Worm (Caenorhabditis elegans) whole organism, young adult: ENCODE results near the gene F40E10.5.

Experiments used
- B0019.2 ChIP-seq: fragments of 200-800 bp; sonication (Bioruptor generic); conservative IDR thresholded peaks from 2 replicates; pipeline ENCODE4 v1.3.6; 2022; ENCODE audit warnings: missing genetic modification reagents, missing genetic modification characterization, missing compliant biosample characterization
- B0035.1 ChIP-seq: sonication (generic microtip); optimal IDR thresholded peaks from 2 replicates; lab custom pipeline; 2016; ENCODE audit warnings: missing genetic modification characterization, mild to moderate bottlenecking, missing compliant biosample characterization, missing genotype, missing genetic modification reagents
- B0261.1 ChIP-seq: sonication (generic microtip); optimal IDR thresholded peaks from 2 replicates; lab custom pipeline; 2016; ENCODE audit warnings: mild to moderate bottlenecking, missing genetic modification characterization, moderate library complexity, missing compliant biosample characterization
- D2030.7 ChIP-seq: fragments of 200-800 bp; sonication (Bioruptor generic); IDR thresholded peaks from 2 replicates; pipeline ENCODE4 v1.3.6; 2022; ENCODE audit warnings: missing genetic modification reagents, missing genetic modification characterization, missing compliant biosample characterization
- F37B4.10 ChIP-seq: fragments of 200-800 bp; sonication (Bioruptor generic); IDR thresholded peaks from 2 replicates; pipeline ENCODE4 v1.3.6; 2022; ENCODE audit warnings: missing genetic modification characterization, missing compliant biosample characterization
- F39B2.1 ChIP-seq: fragments of 200-800 bp; sonication (Bioruptor generic); IDR thresholded peaks from 2 replicates; pipeline ENCODE4 v1.3.6; 2022; ENCODE audit warnings: missing genetic modification reagents, missing genetic modification characterization, missing compliant biosample characterization
- F52B5.7 ChIP-seq: sonication (generic microtip); optimal IDR thresholded peaks from 2 replicates; lab custom pipeline; 2016; ENCODE audit warnings: mild to moderate bottlenecking, missing genetic modification characterization, missing compliant biosample characterization
- Y79H2A.3 ChIP-seq: fragments of 200-800 bp; sonication (Bioruptor generic); conservative IDR thresholded peaks from 2 replicates; pipeline ENCODE4 v1.3.6; 2022; ENCODE audit warnings: missing genetic modification reagents, missing genetic modification characterization, missing compliant biosample characterization
- Y95B8A.8 ChIP-seq: fragments of 200-800 bp; sonication (Bioruptor generic); IDR thresholded peaks from 2 replicates; pipeline ENCODE4 v1.3.6; 2022; ENCODE audit warnings: missing genetic modification reagents, missing genetic modification characterization, missing compliant biosample characterization
- ZK185.1 ChIP-seq: sonication (generic microtip); optimal IDR thresholded peaks from 2 replicates; lab custom pipeline; 2016; ENCODE audit warnings: mild to moderate bottlenecking, missing genetic modification characterization, missing compliant biosample characterization; ENCODE audit not compliant: poor library complexity, severe bottlenecking
- akir-1 ChIP-seq: fragments of 200-800 bp; sonication (Bioruptor generic); optimal IDR thresholded peaks from 2 replicates; lab custom pipeline; 2018; ENCODE audit warnings: mild to moderate bottlenecking, missing genetic modification characterization, moderate library complexity, missing compliant biosample characterization
- aptf-2 ChIP-seq: fragments of 200-800 bp; sonication (Bioruptor generic); conservative IDR thresholded peaks from 2 replicates; pipeline ENCODE4 v1.3.6; 2022; ENCODE audit warnings: missing genetic modification reagents, missing genetic modification characterization, missing compliant biosample characterization
- aptf-3 ChIP-seq: fragments of 200-800 bp; sonication (Bioruptor generic); IDR thresholded peaks from 2 replicates; pipeline ENCODE4 v1.3.6; 2022; ENCODE audit warnings: missing genetic modification characterization, missing compliant biosample characterization
- athp-1 ChIP-seq: sonication (generic microtip); optimal IDR thresholded peaks from 2 replicates; lab custom pipeline; 2017; ENCODE audit warnings: mild to moderate bottlenecking, missing genetic modification characterization, missing compliant biosample characterization
- attf-6 ChIP-seq: fragments of 200-800 bp; sonication (Bioruptor generic); IDR thresholded peaks from 2 replicates; pipeline ENCODE4 v1.3.6; 2022; ENCODE audit warnings: missing genetic modification reagents, missing genetic modification characterization, missing compliant biosample characterization
- cebp-2 ChIP-seq: fragments of 200-800 bp; sonication (Bioruptor generic); IDR thresholded peaks from 2 replicates; pipeline ENCODE4 v1.3.6; 2022; ENCODE audit warnings: missing genetic modification characterization, missing compliant biosample characterization
- ceh-58 ChIP-seq: fragments of 200-800 bp; sonication (Bioruptor generic); IDR thresholded peaks from 2 replicates; pipeline ENCODE4 v1.3.6; 2022; ENCODE audit warnings: missing genetic modification characterization, missing compliant biosample characterization
- ceh-91 ChIP-seq: fragments of 200-800 bp; sonication (Bioruptor generic); IDR thresholded peaks from 2 replicates; pipeline ENCODE4 v1.3.6; 2022; ENCODE audit warnings: missing genetic modification reagents, missing genetic modification characterization, missing compliant biosample characterization
- efl-1 ChIP-seq: fragments of 150-350 bp; optimal IDR thresholded peaks from 2 replicates; lab custom pipeline; 2014; ENCODE audit warnings: missing biosample characterization, missing genetic modification reagents, missing genetic modification characterization
- egl-44 ChIP-seq: fragments of 200-800 bp; sonication (Bioruptor generic); IDR thresholded peaks from 2 replicates; pipeline ENCODE4 v1.3.6; 2022; ENCODE audit warnings: missing genetic modification reagents, missing genetic modification characterization, missing compliant biosample characterization
- ekl-4 ChIP-seq: fragments of 200-800 bp; sonication (Bioruptor generic); IDR thresholded peaks from 2 replicates; pipeline ENCODE4 v1.3.6; 2022; ENCODE audit warnings: missing genetic modification reagents, missing genetic modification characterization, missing compliant biosample characterization
- ets-4 ChIP-seq: fragments of 200-800 bp; sonication (Bioruptor generic); optimal IDR thresholded peaks from 2 replicates; lab custom pipeline; 2018; ENCODE audit warnings: mild to moderate bottlenecking, missing genetic modification characterization, missing compliant biosample characterization
- fkh-3 ChIP-seq: sonication (generic microtip); optimal IDR thresholded peaks from 2 replicates; lab custom pipeline; 2016; ENCODE audit warnings: mild to moderate bottlenecking, missing genetic modification characterization, missing compliant biosample characterization
- him-1 ChIP-seq: sonication (generic microtip); optimal IDR thresholded peaks from 2 replicates; lab custom pipeline; 2016; ENCODE audit warnings: missing genotype, missing genetic modification reagents, missing genetic modification characterization, missing compliant biosample characterization
- hlh-12 ChIP-seq: sonication (generic microtip); optimal IDR thresholded peaks from 2 replicates; lab custom pipeline; 2016; ENCODE audit warnings: missing genetic modification characterization, missing compliant biosample characterization
- hmg-1.2 ChIP-seq: fragments of 200-800 bp; sonication (Bioruptor generic); IDR thresholded peaks from 2 replicates; pipeline ENCODE4 v1.3.6; 2022; ENCODE audit warnings: missing genetic modification reagents, missing genetic modification characterization, missing compliant biosample characterization
- let-607 ChIP-seq, 2 experiments: fragments of 200-800 bp in 1 of 2; sonication (Bioruptor generic) in 1 of 2; sonication (generic microtip) in 1 of 2; optimal IDR thresholded peaks; 2 replicates each; lab custom pipeline; 2016 to 2018; ENCODE audit warnings: mild to moderate bottlenecking in 2 of 2, missing compliant biosample characterization in 2 of 2, missing genetic modification characterization in 2 of 2, moderate library complexity in 2 of 2, missing genotype in 1 of 2
- lin-26 ChIP-seq: fragments of 200-800 bp; sonication (Bioruptor generic); IDR thresholded peaks from 2 replicates; pipeline ENCODE4 v1.3.6; 2022; ENCODE audit warnings: missing genetic modification reagents, missing genetic modification characterization, missing compliant biosample characterization
- lin-54 ChIP-seq: fragments of 200-800 bp; sonication (Bioruptor generic); optimal IDR thresholded peaks from 2 replicates; lab custom pipeline; 2018; ENCODE audit warnings: mild to moderate bottlenecking, missing genetic modification characterization, missing compliant biosample characterization
- mxl-1 ChIP-seq: sonication (generic microtip); optimal IDR thresholded peaks from 2 replicates; lab custom pipeline; 2016; ENCODE audit warnings: missing genetic modification characterization, missing compliant biosample characterization
- nfya-2 ChIP-seq: fragments of 200-800 bp; sonication (Bioruptor generic); IDR thresholded peaks from 2 replicates; pipeline ENCODE4 v1.3.6; 2022; ENCODE audit warnings: missing genetic modification reagents, missing genetic modification characterization, missing compliant biosample characterization
- nhr-80 ChIP-seq: sonication (generic microtip); optimal IDR thresholded peaks from 2 replicates; lab custom pipeline; 2016; ENCODE audit warnings: missing genetic modification characterization, missing compliant biosample characterization
- pbrm-1 ChIP-seq: fragments of 200-800 bp; sonication (Bioruptor generic); IDR thresholded peaks from 2 replicates; pipeline ENCODE4 v1.3.6; 2022; ENCODE audit warnings: missing genetic modification reagents, missing genetic modification characterization, missing compliant biosample characterization
- rcor-1 ChIP-seq: fragments of 200-800 bp; sonication (Bioruptor generic); IDR thresholded peaks from 2 replicates; pipeline ENCODE4 v1.3.6; 2022; ENCODE audit warnings: missing genetic modification reagents, missing genetic modification characterization, missing compliant biosample characterization
- rec-8 ChIP-seq, 2 experiments: sonication (generic microtip); optimal IDR thresholded peaks; 2 replicates each; lab custom pipeline; 2016; ENCODE audit warnings: mild to moderate bottlenecking in 2 of 2, missing genetic modification characterization in 2 of 2, missing genetic modification reagents in 2 of 2, missing genotype in 2 of 2, missing biosample characterization in 1 of 2, missing compliant biosample characterization in 1 of 2, moderate library complexity in 1 of 2
- repo-1 ChIP-seq: sonication (generic microtip); optimal IDR thresholded peaks from 2 replicates; lab custom pipeline; 2017; ENCODE audit warnings: mild to moderate bottlenecking, missing genetic modification characterization, missing compliant biosample characterization
- rpc-1 ChIP-seq, 2 experiments: fragments of 150-350 bp in 1 of 2; sonication (generic microtip) in 1 of 2; optimal IDR thresholded peaks; 2 replicates each; lab custom pipeline; 2014 to 2018; ENCODE audit warnings: missing biosample characterization in 1 of 2, missing genetic modification characterization in 1 of 2, missing genetic modification reagents in 1 of 2, missing genotype in 1 of 2
- sdz-38 ChIP-seq: sonication (generic microtip); optimal IDR thresholded peaks from 2 replicates; lab custom pipeline; 2016; ENCODE audit warnings: missing genotype, missing genetic modification characterization, missing compliant biosample characterization
- snpc-4 ChIP-seq, 5 experiments: fragments of 150-350 bp in 1 of 5; sonication (generic microtip) in 4 of 5; optimal IDR thresholded peaks; 2 replicates each; lab custom pipeline; 2014 to 2018; ENCODE audit warnings: missing genetic modification characterization in 5 of 5, missing biosample characterization in 3 of 5, antibody characterized with exemption in 2 of 5, mild to moderate bottlenecking in 2 of 5, missing compliant biosample characterization in 2 of 5, missing genotype in 2 of 5, moderate library complexity in 2 of 5, missing genetic modification reagents in 1 of 5
- somi-1 ChIP-seq: fragments of 200-800 bp; sonication (Bioruptor generic); optimal IDR thresholded peaks from 2 replicates; lab custom pipeline; 2018; ENCODE audit warnings: mild to moderate bottlenecking, missing genetic modification characterization, missing compliant biosample characterization
- tbp1 ChIP-seq: fragments of 200-800 bp; sonication (Bioruptor generic); optimal IDR thresholded peaks from 2 replicates; lab custom pipeline; 2018; ENCODE audit warnings: mild to moderate bottlenecking, missing genetic modification characterization, missing compliant biosample characterization
- unc-130 ChIP-seq: sonication (generic microtip); optimal IDR thresholded peaks from 2 replicates; lab custom pipeline; 2016; ENCODE audit warnings: missing genetic modification reagents, missing genetic modification characterization, missing compliant biosample characterization
- xnd-1 ChIP-seq: sonication (generic microtip); optimal IDR thresholded peaks from 2 replicates; lab custom pipeline; 2016; ENCODE audit warnings: missing genotype, missing genetic modification reagents, missing genetic modification characterization, missing compliant biosample characterization
- zfh-2 ChIP-seq: fragments of 200-800 bp; sonication (Bioruptor generic); conservative IDR thresholded peaks from 2 replicates; pipeline ENCODE4 v1.3.6; 2022; ENCODE audit warnings: missing genetic modification reagents, missing genetic modification characterization, missing compliant biosample characterization
- zim-3 ChIP-seq: sonication (generic microtip); optimal IDR thresholded peaks from 2 replicates; lab custom pipeline; 2017; ENCODE audit warnings: mild to moderate bottlenecking, missing genetic modification characterization, moderate library complexity, missing compliant biosample characterization
- ztf-26 ChIP-seq: sonication (generic microtip); optimal IDR thresholded peaks from 2 replicates; lab custom pipeline; 2017; ENCODE audit warnings: missing genetic modification characterization, missing compliant biosample characterization

Gene F40E10.5

ce11 chrX:14664028-14664427, 37.6 kb upstream of the F40E10.5 start, which contains the start of gene C26G2.2:
Gene C26G2.2, plus strand, starts transcription at chrX:14664328.
- no peak for TF ChIP-seq efl-1 (GFP tag; lab: Kevin White, UChicago)
- no peak for TF ChIP-seq Y95B8A.8 (GFP tag; lab: Robert Waterston, UW)
- TF ChIP-seq Y79H2A.3 (GFP tag; lab: Robert Waterston, UW), result no peak
- no peak for TF ChIP-seq pbrm-1 (GFP tag; lab: Robert Waterston, UW)
- TF ChIP-seq ceh-58, result no peak
- no peak for TF ChIP-seq egl-44
- no peak for TF ChIP-seq rpc-1 (optimal IDR thresholded peaks at IDR 0.05; lab: Kevin White, UChicago)
- TF ChIP-seq rpc-1 (tag; optimal IDR thresholded peaks at IDR 0.05; lab: Kevin White, UChicago), result no peak
- no peak for TF ChIP-seq F37B4.10 (GFP tag; lab: Robert Waterston, UW)
- TF ChIP-seq aptf-2 (GFP tag; lab: Robert Waterston, UW), result no peak
- no peak for TF ChIP-seq akir-1 (GFP tag; lab: Kevin White, UChicago)
- no peak for TF ChIP-seq him-1 (tag; lab: Kevin White, UChicago)
- TF ChIP-seq D2030.7 (GFP tag; lab: Robert Waterston, UW), result no peak
- no peak for TF ChIP-seq ZK185.1
- no peak for TF ChIP-seq sdz-38
- TF ChIP-seq B0035.1 (tag; lab: Kevin White, UChicago), result no peak
- TF ChIP-seq ekl-4 (GFP tag; lab: Robert Waterston, UW), result no peak
- no peak for TF ChIP-seq hlh-12 (tag; lab: Kevin White, UChicago)

- TF ChIP-seq him-1 (tag; lab: Kevin White, UChicago) (no peak), B0261.1 (tag; lab: Kevin White, UChicago) (no peak)
Measured at ce11 chrX:14671300-14671699, 30.3 kb upstream of the F40E10.5 start.

ce11 chrX:14674028-14674427, 27.6 kb upstream of the F40E10.5 start, which contains the start of gene slt-1:
Gene slt-1, plus strand, starts transcription at chrX:14674328.
- TF ChIP-seq zim-3 (no peak), ets-4 (GFP tag; lab: Kevin White, UChicago) (no peak), hmg-1.2 (GFP tag; lab: Robert Waterston, UW) (no peak), zfh-2 (no peak), snpc-4 (GFP tag; optimal IDR thresholded peaks at IDR 0.05; lab: Kevin White, UChicago) (no peak), snpc-4 (tag; optimal IDR thresholded peaks at IDR 0.05; lab: Kevin White, UChicago) (no peak), ztf-26 (tag; lab: Kevin White, UChicago) (no peak), aptf-2 (GFP tag; lab: Robert Waterston, UW) (no peak), repo-1 (no peak), F52B5.7 (tag; lab: Kevin White, UChicago) (no peak), attf-6 (GFP tag; lab: Robert Waterston, UW) (no peak), unc-130 (no peak), B0019.2 (GFP tag; lab: Robert Waterston, UW) (no peak), nfya-2 (no peak), nhr-80 (no peak), aptf-3 (GFP tag; lab: Robert Waterston, UW) (no peak)

- TF ChIP-seq let-607 (tag; optimal IDR thresholded peaks at IDR 0.05; lab: Kevin White, UChicago) (peak in 1 of 2 experiments; percentile 17), fkh-3 (tag; lab: Kevin White, UChicago) (no peak), F39B2.1 (GFP tag; lab: Robert Waterston, UW) (no peak), xnd-1 (tag; lab: Kevin White, UChicago) (no peak), mxl-1 (tag; lab: Kevin White, UChicago) (no peak), cebp-2 (no peak), lin-26 (GFP tag; lab: Robert Waterston, UW) (peak; percentile 80), ceh-91 (GFP tag; lab: Robert Waterston, UW) (no peak), efl-1 (GFP tag; lab: Kevin White, UChicago) (peak; percentile 10), somi-1 (GFP tag; lab: Kevin White, UChicago) (no peak), tbp1 (peak; percentile 89), rec-8 (tag; optimal IDR thresholded peaks at IDR 0.05; lab: Kevin White, UChicago) (peak in 1 of 2 experiments; percentile 49), rcor-1 (GFP tag; lab: Robert Waterston, UW) (peak; percentile 8; the same call in 1 of the 2 replicates), athp-1 (no peak), lin-54 (GFP tag; lab: Kevin White, UChicago) (no peak)
Measured at ce11 chrX:14678983-14679382, 22.6 kb upstream of the F40E10.5 start.
